Fruit fly (Drosophila melanogaster): ENCODE measurements around the gene TfIIB.
A peak's percentile ranks its signal among the peaks of the same experiment; 100 is the strongest.

The TfIIB gene

DNA sequence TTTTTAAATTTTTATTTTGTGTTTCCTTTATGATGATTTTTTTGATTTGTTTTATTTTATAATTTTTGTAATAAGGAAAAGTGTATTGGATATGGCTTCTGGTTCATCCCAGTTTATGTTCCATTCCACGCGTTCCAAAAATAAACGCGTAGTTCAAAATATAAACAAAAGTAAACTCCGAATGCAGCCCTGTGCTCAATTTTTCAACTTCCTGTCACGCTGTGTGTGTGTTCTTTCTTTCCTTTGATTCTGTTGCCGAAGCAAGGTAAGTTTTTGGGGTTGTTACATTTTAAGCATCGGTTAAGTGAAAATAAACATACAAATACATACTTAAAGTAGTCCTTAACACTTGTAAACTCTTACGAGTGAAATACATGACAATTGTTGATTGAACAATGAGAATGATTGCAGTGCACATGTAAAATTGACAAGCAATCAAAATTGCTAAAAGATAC is 23.0 kb upstream of the TfIIB start, which contains the start of the genes Ip259 and RpS27A (continued):
- no peak; the same call in 1 of the 2 replicates for TF ChIP-seq tna (GFP tag; IDR thresholded peaks at IDR 0.05; ENCODE audit: partially characterized antibody)
- TF ChIP-seq pb (GFP tag; optimal IDR thresholded peaks at IDR 0.05) = peak; percentile 71
- no peak for TF ChIP-seq MTF-1 (GFP tag; optimal IDR thresholded peaks at IDR 0.05; ENCODE audit: borderline replicate concordance)
- peak; percentile 32 for TF ChIP-seq btn (GFP tag; optimal IDR thresholded peaks at IDR 0.05)
- no peak for TF ChIP-seq CG12769 (tag; optimal IDR thresholded peaks at IDR 0.05)
- peak; percentile 55 for TF ChIP-seq CG12744 (GFP tag; optimal IDR thresholded peaks at IDR 0.05)
- peak; percentile 73 for TF ChIP-seq CG14710 (tag; optimal IDR thresholded peaks at IDR 0.05)
- peak; percentile 71 for TF ChIP-seq PHDP (tag; optimal IDR thresholded peaks at IDR 0.05)
- TF ChIP-seq CG3726 (GFP tag; IDR thresholded peaks at IDR 0.05) = no peak
- no peak for TF ChIP-seq Deaf1 (tag; optimal IDR thresholded peaks at IDR 0.05)
- TF ChIP-seq klu (GFP tag; IDR thresholded peaks at IDR 0.05) = no peak
- no peak for TF ChIP-seq hbn (GFP tag; IDR thresholded peaks at IDR 0.05; ENCODE audit: partially characterized antibody)
- TF ChIP-seq Max (GFP tag; optimal IDR thresholded peaks at IDR 0.05) = peak; percentile 86
- no peak for TF ChIP-seq CG13894 (tag; optimal IDR thresholded peaks at IDR 0.05)
- no peak; the same call in 1 of the 2 replicates for TF ChIP-seq CG31441 (GFP tag; IDR thresholded peaks at IDR 0.05)
- TF ChIP-seq CG3065 (GFP tag; optimal IDR thresholded peaks at IDR 0.05) = peak; percentile 61
- TF ChIP-seq kay (GFP tag; optimal IDR thresholded peaks at IDR 0.05) = no peak
- TF ChIP-seq CG34224 (GFP tag; IDR thresholded peaks at IDR 0.05; ENCODE audit: partially characterized antibody) = no peak; the same call in 2 of the 3 replicates
- TF ChIP-seq CG14860 (GFP tag; IDR thresholded peaks at IDR 0.05; ENCODE audit: partially characterized antibody) = no peak
- TF ChIP-seq CG10462 (GFP tag; optimal IDR thresholded peaks at IDR 0.05) = no peak
- TF ChIP-seq mld (GFP tag; IDR thresholded peaks at IDR 0.05; ENCODE audit: partially characterized antibody) = no peak
- TF ChIP-seq CG14441 (GFP tag; IDR thresholded peaks at IDR 0.05) = peak; percentile 57; the same call in 1 of the 2 replicates
- TF ChIP-seq schlank (tag; optimal IDR thresholded peaks at IDR 0.05) = peak; percentile 54
- peak; percentile 67 for TF ChIP-seq CG10543 (GFP tag; optimal IDR thresholded peaks at IDR 0.05)
- no peak for TF ChIP-seq CG16813 (GFP tag; IDR thresholded peaks at IDR 0.05; ENCODE audit: partially characterized antibody)
- peak; percentile 46 for TF ChIP-seq CG5180 (GFP tag; optimal IDR thresholded peaks at IDR 0.05)
- peak; percentile 62 for TF ChIP-seq CG31224 (GFP tag; IDR thresholded peaks at IDR 0.05)
- TF ChIP-seq CG12299 (tag; optimal IDR thresholded peaks at IDR 0.05) = peak; percentile 64
- TF ChIP-seq tup (GFP tag; optimal IDR thresholded peaks at IDR 0.05) = no peak
- TF ChIP-seq sens (GFP tag) = peak; percentile 74
- peak; percentile 46 for TF ChIP-seq Mad (GFP tag; optimal IDR thresholded peaks at IDR 0.05)
- TF ChIP-seq ro (GFP tag; IDR thresholded peaks at IDR 0.05) = no peak
- TF ChIP-seq CG7745 (tag; optimal IDR thresholded peaks at IDR 0.05) = no peak
- TF ChIP-seq HLH54F (GFP tag; optimal IDR thresholded peaks at IDR 0.05) = peak; percentile 58
- TF ChIP-seq CG8944 (GFP tag; optimal IDR thresholded peaks at IDR 0.05) = no peak
- TF ChIP-seq zf30C (GFP tag; optimal IDR thresholded peaks at IDR 0.05) = no peak
- peak; percentile 81 for TF ChIP-seq CG3281 (GFP tag; optimal IDR thresholded peaks at IDR 0.05)
- 0 out of 2 replicates have a peak, but pooled peaks have one; percentile 35 for TF ChIP-seq cas (GFP tag; IDR thresholded peaks at IDR 0.05)
- no peak for TF ChIP-seq Ravus (GFP tag; IDR thresholded peaks at IDR 0.05)
- peak; percentile 87 for TF ChIP-seq vvl (GFP tag; IDR thresholded peaks at IDR 0.05)
- peak; percentile 29 for TF ChIP-seq CG9797 (GFP tag; optimal IDR thresholded peaks at IDR 0.05)
- TF ChIP-seq so (GFP tag; IDR thresholded peaks at IDR 0.05) = peak; percentile 53; the same call in 1 of the 3 replicates
- TF ChIP-seq Dref (GFP tag; IDR thresholded peaks at IDR 0.05) = peak; percentile 57
- peak; percentile 43 for TF ChIP-seq CG3163 (GFP tag; optimal IDR thresholded peaks at IDR 0.05)
- peak; percentile 58 for TF ChIP-seq fd3F (GFP tag; optimal IDR thresholded peaks at IDR 0.05)
- peak; percentile 69 for TF ChIP-seq CG15011 (GFP tag; optimal IDR thresholded peaks at IDR 0.05)
- TF ChIP-seq nerfin-1 (tag; optimal IDR thresholded peaks at IDR 0.05) = peak; percentile 59
- peak; percentile 68 for TF ChIP-seq CG12391 (tag; optimal IDR thresholded peaks at IDR 0.05)
- TF ChIP-seq H15 (GFP tag; IDR thresholded peaks at IDR 0.05) = peak; percentile 71
- TF ChIP-seq CG13624 (GFP tag; optimal IDR thresholded peaks at IDR 0.05) = peak; percentile 82
